Fruit fly (Drosophila melanogaster): ENCODE measurements around the gene Rfx.

DNA sequence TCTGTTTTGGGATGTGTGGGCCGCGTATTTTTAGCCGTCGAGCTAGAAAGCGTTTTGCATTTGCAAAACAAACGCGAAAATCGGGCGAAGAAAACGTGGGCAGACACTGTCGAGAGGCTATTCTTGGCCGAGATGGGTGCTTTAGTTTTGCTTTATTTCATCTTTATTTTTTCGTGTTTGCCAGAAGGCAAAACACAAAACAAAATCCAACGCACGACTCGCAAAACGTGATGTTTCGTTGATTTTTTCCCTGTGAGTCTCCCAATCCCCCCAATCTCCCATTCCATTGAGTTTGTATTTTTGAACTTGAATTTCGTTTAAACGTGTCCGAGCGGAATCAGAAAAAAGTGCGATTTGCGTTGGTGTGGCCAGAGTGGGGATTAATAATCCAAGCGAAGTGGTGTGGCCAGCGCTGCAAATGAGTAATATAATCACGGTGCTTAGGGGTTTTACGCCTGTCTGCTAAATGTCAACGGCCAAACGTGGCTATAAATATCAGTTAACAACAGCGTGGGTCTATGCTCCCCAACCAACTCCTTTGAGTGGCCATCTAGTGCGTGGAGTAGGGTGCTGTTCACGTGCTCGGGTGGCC is 12.1 kb upstream of the Rfx start:
- TF ChIP-seq Mnt (GFP tag; optimal IDR thresholded peaks at IDR 0.05) = no peak
- TF ChIP-seq CG12768 (GFP tag; optimal IDR thresholded peaks at IDR 0.05) = no peak
- no peak for TF ChIP-seq tj (GFP tag; optimal IDR thresholded peaks at IDR 0.05)
- TF ChIP-seq kay (GFP tag; ENCODE audit: borderline replicate concordance) = no peak
- TF ChIP-seq cnc (optimal IDR thresholded peaks at IDR 0.05) = no peak
- TF ChIP-seq Hr96 (GFP tag; optimal IDR thresholded peaks at IDR 0.05) = no peak
- no peak for TF ChIP-seq CG5204 (GFP tag; optimal IDR thresholded peaks at IDR 0.05)
- no peak for TF ChIP-seq CG7045 (GFP tag; optimal IDR thresholded peaks at IDR 0.05)
- TF ChIP-seq pad (GFP tag; optimal IDR thresholded peaks at IDR 0.05) = no peak
- TF ChIP-seq CG11617 (GFP tag; optimal IDR thresholded peaks at IDR 0.05) = no peak

Data from whole organism, adult.